Worm (Caenorhabditis elegans): ENCODE data around the gene R10F2.4.

R10F2.4 gene

ce11 chrIII:2871817-2872216 is 51.1 kb downstream of the R10F2.4 start (continued):
- TF ChIP-seq nhr-47 (tag; optimal IDR thresholded peaks at IDR 0.05) (peak; percentile 61), ztf-4 (tag; optimal IDR thresholded peaks at IDR 0.05) (peak; percentile 25), fos-1 (tag; optimal IDR thresholded peaks at IDR 0.05) (no peak), nhr-84 (tag; optimal IDR thresholded peaks at IDR 0.05) (no peak)

ce11 chrIII:2870228-2870627 is 52.7 kb downstream of the R10F2.4 start:
- TF ChIP-seq unc-30 (tag; optimal IDR thresholded peaks at IDR 0.05) (no peak), lin-13 (GFP tag; optimal IDR thresholded peaks at IDR 0.05) (no peak), nhr-12 (tag; optimal IDR thresholded peaks at IDR 0.05) (no peak), mep-1 (tag; optimal IDR thresholded peaks at IDR 0.05) (no peak), skn-1 (tag; optimal IDR thresholded peaks at IDR 0.05) (no peak), sox-4 (tag; optimal IDR thresholded peaks at IDR 0.05) (no peak), lin-39 (tag; optimal IDR thresholded peaks at IDR 0.05) (no peak), aly-2 (tag; optimal IDR thresholded peaks at IDR 0.05) (no peak), swsn-7 (tag; optimal IDR thresholded peaks at IDR 0.05) (no peak), lin-35 (GFP tag; optimal IDR thresholded peaks at IDR 0.05) (peak in 1 of 2 experiments; percentile 31), lsy-2 (tag; optimal IDR thresholded peaks at IDR 0.05) (peak in 1 of 2 experiments; percentile 2), C16A3.4 (tag; optimal IDR thresholded peaks at IDR 0.05) (no peak), egl-13 (tag; optimal IDR thresholded peaks at IDR 0.05) (no peak), alr-1 (tag; optimal IDR thresholded peaks at IDR 0.05; ENCODE audit: borderline replicate concordance) (no peak), nhr-237 (tag; optimal IDR thresholded peaks at IDR 0.05) (no peak), nhr-47 (tag; optimal IDR thresholded peaks at IDR 0.05) (no peak), lin-14 (GFP tag; optimal IDR thresholded peaks at IDR 0.05) (no peak), nhr-84 (tag; optimal IDR thresholded peaks at IDR 0.05) (no peak), hlh-17 (GFP tag; optimal IDR thresholded peaks at IDR 0.05; ENCODE audit: borderline replicate concordance) (no peak), nhr-71 (tag; optimal IDR thresholded peaks at IDR 0.05) (peak; percentile 4), blmp-1 (tag; optimal IDR thresholded peaks at IDR 0.05) (peak; percentile 6), elt-2 (tag; optimal IDR thresholded peaks at IDR 0.05) (peak; percentile 86), ztf-11 (tag; optimal IDR thresholded peaks at IDR 0.05) (no peak), jun-1 (tag; optimal IDR thresholded peaks at IDR 0.05) (peak; percentile 33), ztf-4 (tag; optimal IDR thresholded peaks at IDR 0.05) (no peak), nhr-20 (tag; optimal IDR thresholded peaks at IDR 0.05) (peak; percentile 4), sup-37 (GFP tag; optimal IDR thresholded peaks at IDR 0.05) (no peak), unc-130 (tag; optimal IDR thresholded peaks at IDR 0.05) (no peak), nhr-11 (tag; optimal IDR thresholded peaks at IDR 0.05) (no peak), pax-3 (tag; optimal IDR thresholded peaks at IDR 0.05) (no peak), efl-1 (optimal IDR thresholded peaks at IDR 0.05) (no peak), efl-1 (GFP tag; optimal IDR thresholded peaks at IDR 0.05 in 1 of 2) (peak in 1 of 2 experiments; percentile 50), ceh-88 (GFP tag; IDR thresholded peaks at IDR 0.05) (no peak), zip-4 (GFP tag; optimal IDR thresholded peaks at IDR 0.05) (no peak), zag-1 (tag; optimal IDR thresholded peaks at IDR 0.05) (no peak), fkh-8 (tag; optimal IDR thresholded peaks at IDR 0.05) (no peak), tlp-1 (tag; optimal IDR thresholded peaks at IDR 0.05) (no peak)

ce11 chrIII:2869512-2869911 is 53.4 kb downstream of the R10F2.4 start:
- TF ChIP-seq dpl-1 (GFP tag; optimal IDR thresholded peaks at IDR 0.05) (no peak), elt-2 (tag; optimal IDR thresholded peaks at IDR 0.05) (peak; percentile 45)

Measured in whole organism, L1 larva.